Worm (Caenorhabditis elegans): ENCODE measurements around the gene fax-1.

Gene fax-1

ce11 chrX:3184649-3185048 is 14.5 kb downstream of the fax-1 start:
- no peak for TF ChIP-seq nhr-28 (tag; optimal IDR thresholded peaks at IDR 0.05)
- TF ChIP-seq hlh-4 (tag; optimal IDR thresholded peaks at IDR 0.05) = no peak
- no peak for TF ChIP-seq snu-23 (GFP tag; optimal IDR thresholded peaks at IDR 0.05)
- TF ChIP-seq lsy-2 (tag; optimal IDR thresholded peaks at IDR 0.05) = no peak
- TF ChIP-seq ceh-82 (tag; optimal IDR thresholded peaks at IDR 0.05) = no peak
- TF ChIP-seq elt-2 (tag; optimal IDR thresholded peaks at IDR 0.05) = no peak
- TF ChIP-seq mab-9 (GFP tag; IDR thresholded peaks at IDR 0.05) = no peak
- no peak for TF ChIP-seq pqm-1 (tag; optimal IDR thresholded peaks at IDR 0.05)
- no peak for TF ChIP-seq aly-2 (tag; optimal IDR thresholded peaks at IDR 0.05)
- TF ChIP-seq ztf-11 (tag; optimal IDR thresholded peaks at IDR 0.05) = no peak
- TF ChIP-seq nhr-85 (tag) = no peak
- TF ChIP-seq ceh-90 (tag; optimal IDR thresholded peaks at IDR 0.05) = no peak
- no peak for TF ChIP-seq mef-2 (tag; optimal IDR thresholded peaks at IDR 0.05)
- no peak for TF ChIP-seq ceh-88 (GFP tag; IDR thresholded peaks at IDR 0.05)
- TF ChIP-seq ama-1 (optimal IDR thresholded peaks at IDR 0.05) = no peak
- TF ChIP-seq elt-3 (tag; optimal IDR thresholded peaks at IDR 0.05) = no peak
- no peak for TF ChIP-seq nhr-12 (tag; optimal IDR thresholded peaks at IDR 0.05)

ce11 chrX:3181870-3182269 is 17.3 kb downstream of the fax-1 start:
- TF ChIP-seq lin-15B (tag; optimal IDR thresholded peaks at IDR 0.05) = no peak
- TF ChIP-seq ceh-88 (GFP tag; IDR thresholded peaks at IDR 0.05) = no peak
- no peak for TF ChIP-seq fkh-4 (tag; optimal IDR thresholded peaks at IDR 0.05; ENCODE audit: borderline replicate concordance)
- no peak for TF ChIP-seq efl-1 (optimal IDR thresholded peaks at IDR 0.05)
- TF ChIP-seq efl-1 (GFP tag; optimal IDR thresholded peaks at IDR 0.05 in 1 of 2) = peak in 1 of 2 experiments; percentile 81
- TF ChIP-seq elt-2 (tag; optimal IDR thresholded peaks at IDR 0.05) = peak; percentile 45

- TF ChIP-seq fkh-4 (tag; optimal IDR thresholded peaks at IDR 0.05; ENCODE audit: borderline replicate concordance) (no peak), xbp-1 (tag; optimal IDR thresholded peaks at IDR 0.05) (no peak), ceh-82 (tag; optimal IDR thresholded peaks at IDR 0.05) (peak in 1 of 3 experiments; percentile 2), elt-3 (tag; optimal IDR thresholded peaks at IDR 0.05) (no peak), snu-23 (GFP tag; optimal IDR thresholded peaks at IDR 0.05) (no peak), fkh-10 (GFP tag; optimal IDR thresholded peaks at IDR 0.05) (peak; percentile 71), alr-1 (tag; optimal IDR thresholded peaks at IDR 0.05; ENCODE audit: borderline replicate concordance) (no peak), zag-1 (tag; optimal IDR thresholded peaks at IDR 0.05) (no peak), nhr-20 (tag; optimal IDR thresholded peaks at IDR 0.05) (no peak), lin-14 (GFP tag; optimal IDR thresholded peaks at IDR 0.05) (peak; percentile 66)
Measured at ce11 chrX:3181376-3181775, 17.8 kb downstream of the fax-1 start.

ce11 chrX:3178501-3178900 is 20.6 kb downstream of the fax-1 start, which contains the start of gene klp-4:
klp-4 (minus strand) TSS chrX:3178701.
- TF ChIP-seq tlp-1 (tag; optimal IDR thresholded peaks at IDR 0.05) (no peak), rnt-1 (tag; optimal IDR thresholded peaks at IDR 0.05) (no peak), ztf-11 (tag; optimal IDR thresholded peaks at IDR 0.05) (no peak), ztf-4 (tag; optimal IDR thresholded peaks at IDR 0.05) (no peak), zag-1 (tag; optimal IDR thresholded peaks at IDR 0.05) (no peak), nhr-77 (tag; optimal IDR thresholded peaks at IDR 0.05) (no peak)

ce11 chrX:3176728-3177127 is 22.4 kb downstream of the fax-1 start:
- no peak for TF ChIP-seq unc-98 (GFP tag; IDR thresholded peaks at IDR 0.05)
- TF ChIP-seq egl-13 (tag; optimal IDR thresholded peaks at IDR 0.05) = no peak
- TF ChIP-seq nhr-76 (tag; optimal IDR thresholded peaks at IDR 0.05) = no peak
- no peak for TF ChIP-seq nhr-47 (tag; optimal IDR thresholded peaks at IDR 0.05)
- TF ChIP-seq pag-3 (tag; optimal IDR thresholded peaks at IDR 0.05; ENCODE audit: borderline replicate concordance, insufficient read depth) = no peak
- no peak for TF ChIP-seq unc-86 (tag; optimal IDR thresholded peaks at IDR 0.05)
- no peak for TF ChIP-seq nhr-20 (tag; optimal IDR thresholded peaks at IDR 0.05)
- TF ChIP-seq C04F5.9 (tag; optimal IDR thresholded peaks at IDR 0.05) = no peak
- TF ChIP-seq snpc-4 (tag; optimal IDR thresholded peaks at IDR 0.05) = no peak
- TF ChIP-seq aha-1 (tag; optimal IDR thresholded peaks at IDR 0.05) = no peak
